Fruit fly (Drosophila melanogaster) whole organism, embryonic: ENCODE results near the gene CG31807.

Experiments used
- B-H2 ChIP-seq: fragments of 200-800 bp; sonication (Bioruptor generic); optimal IDR thresholded peaks from 2 replicates; lab custom pipeline; 2018; ENCODE audit warnings: missing biosample characterization, mild to moderate bottlenecking, missing genetic modification characterization
- BtbVII ChIP-seq: fragments of 200-800 bp; sonication (Bioruptor generic); optimal IDR thresholded peaks from 3 replicates; lab custom pipeline; 2017; ENCODE audit warnings: missing biosample characterization, mild to moderate bottlenecking, missing genetic modification characterization
- CG10366 ChIP-seq: fragments of 200-800 bp; sonication (Bioruptor generic); IDR thresholded peaks from 2 replicates; pipeline ENCODE4 v1.3.6; 2022; ENCODE audit warnings: missing biosample characterization, missing genetic modification characterization
- CG11398 ChIP-seq: fragments of 200-800 bp; sonication (Bioruptor generic); optimal IDR thresholded peaks from 2 replicates; lab custom pipeline; 2016; ENCODE audit warnings: missing biosample characterization, missing genetic modification characterization
- CG13624 ChIP-seq: fragments of 200-800 bp; sonication (Bioruptor generic); optimal IDR thresholded peaks from 2 replicates; lab custom pipeline; 2016; ENCODE audit warnings: missing biosample characterization, missing genetic modification characterization
- CG14441 ChIP-seq: fragments of 200-800 bp; sonication (Bioruptor generic); IDR thresholded peaks from 2 replicates; pipeline ENCODE4 v1.3.6; 2022; ENCODE audit warnings: missing biosample characterization, missing genetic modification characterization
- CG15514 ChIP-seq: fragments of 200-800 bp; sonication (Bioruptor generic); optimal IDR thresholded peaks from 3 replicates; lab custom pipeline; 2017; ENCODE audit warnings: missing biosample characterization, missing genetic modification characterization, mild to moderate bottlenecking, moderate library complexity, missing genetic modification reagents
- CG17829 ChIP-seq: fragments of 200-800 bp; optimal IDR thresholded peaks from 2 replicates; lab custom pipeline; 2019; ENCODE audit warnings: missing biosample characterization, mild to moderate bottlenecking, missing genetic modification characterization, moderate library complexity
- CG18599 ChIP-seq: fragments of 200-800 bp; sonication (Bioruptor generic); optimal IDR thresholded peaks from 3 replicates; lab custom pipeline; 2017; ENCODE audit warnings: missing biosample characterization, missing genetic modification characterization, mild to moderate bottlenecking, moderate library complexity, missing genetic modification reagents
- CG2116 ChIP-seq: fragments of 200-800 bp; sonication (Bioruptor generic); optimal IDR thresholded peaks from 3 replicates; lab custom pipeline; 2018; ENCODE audit warnings: missing biosample characterization, mild to moderate bottlenecking, missing genetic modification characterization
- CG2120 ChIP-seq: fragments of 200-800 bp; sonication (Bioruptor generic); optimal IDR thresholded peaks from 3 replicates; lab custom pipeline; 2016; ENCODE audit warnings: missing biosample characterization, missing genetic modification characterization
- CG2889 ChIP-seq: fragments of 200-800 bp; sonication (Bioruptor generic); IDR thresholded peaks from 3 replicates; pipeline ENCODE4 v1.3.6; 2022; ENCODE audit warnings: missing biosample characterization, missing genetic modification characterization
- CG32772 ChIP-seq: fragments of 200-800 bp; sonication (Bioruptor generic); IDR thresholded peaks from 2 replicates; pipeline ENCODE4 v1.3.6; 2022; ENCODE audit warnings: missing biosample characterization, missing genetic modification characterization
- CG4360 ChIP-seq: fragments of 200-800 bp; sonication (Bioruptor generic); IDR thresholded peaks from 2 replicates; pipeline ENCODE4 v1.3.6; 2022; ENCODE audit warnings: missing biosample characterization, missing genetic modification characterization
- CG6654 ChIP-seq: fragments of 200-800 bp; sonication (Bioruptor generic); optimal IDR thresholded peaks from 2 replicates; lab custom pipeline; 2017; ENCODE audit warnings: missing biosample characterization, mild to moderate bottlenecking, missing genetic modification characterization
- CG7928 ChIP-seq: fragments of 200-800 bp; sonication (Bioruptor generic); optimal IDR thresholded peaks from 2 replicates; lab custom pipeline; 2017; ENCODE audit warnings: missing biosample characterization, mild to moderate bottlenecking, missing genetic modification characterization
- CG8478 ChIP-seq: fragments of >200 bp; optimal IDR thresholded peaks from 2 replicates; lab custom pipeline; 2018
- CG9817 ChIP-seq: fragments of 200-800 bp; sonication (Bioruptor generic); optimal IDR thresholded peaks from 2 replicates; lab custom pipeline; 2018; ENCODE audit warnings: missing biosample characterization, mild to moderate bottlenecking, missing genetic modification characterization, moderate library complexity
- Dll ChIP-seq: fragments of 200-800 bp; sonication (Bioruptor generic); IDR thresholded peaks from 4 replicates; pipeline ENCODE4 v1.3.6; 2022; ENCODE audit warnings: missing biosample characterization, missing genetic modification characterization; ENCODE audit not compliant: partially characterized antibody
- E2f1 ChIP-seq: fragments of 200-800 bp; sonication (Bioruptor generic); IDR thresholded peaks from 2 replicates; pipeline ENCODE4 v1.3.6; 2022; ENCODE audit warnings: missing biosample characterization, missing genetic modification characterization
- HLH3B ChIP-seq: fragments of 200-800 bp; sonication (Bioruptor generic); IDR thresholded peaks from 2 replicates; pipeline ENCODE4 v1.3.6; 2022; ENCODE audit warnings: missing biosample characterization, missing genetic modification characterization
- HLH54F ChIP-seq: fragments of 200-800 bp; sonication (Bioruptor generic); optimal IDR thresholded peaks from 3 replicates; lab custom pipeline; 2016; ENCODE audit warnings: missing biosample characterization, missing genetic modification characterization
- Hand ChIP-seq: fragments of 200-800 bp; sonication (Bioruptor generic); optimal IDR thresholded peaks from 2 replicates; lab custom pipeline; 2017; ENCODE audit warnings: mild to moderate bottlenecking, missing biosample characterization, missing genetic modification reagents, missing genetic modification characterization
- Hmr ChIP-seq: fragments of 200-800 bp; sonication (Bioruptor generic); optimal IDR thresholded peaks from 3 replicates; lab custom pipeline; 2017; ENCODE audit warnings: mild to moderate bottlenecking, missing biosample characterization, missing genetic modification reagents, missing genetic modification characterization
- Meics ChIP-seq: fragments of 200-800 bp; sonication (Bioruptor generic); optimal IDR thresholded peaks from 2 replicates; lab custom pipeline; 2017; ENCODE audit warnings: missing biosample characterization, mild to moderate bottlenecking, missing genetic modification characterization
- Mes4 ChIP-seq: fragments of 200-800 bp; sonication (Bioruptor generic); optimal IDR thresholded peaks from 2 replicates; lab custom pipeline; 2016; ENCODE audit warnings: missing biosample characterization, missing genetic modification characterization
- NK7.1 ChIP-seq: fragments of 200-800 bp; sonication (Bioruptor generic); optimal IDR thresholded peaks from 3 replicates; lab custom pipeline; 2016; ENCODE audit warnings: missing biosample characterization, missing genetic modification characterization
- Optix ChIP-seq: fragments of 200-800 bp; sonication (Bioruptor generic); IDR thresholded peaks from 3 replicates; pipeline ENCODE4 v1.3.6; 2022; ENCODE audit warnings: missing biosample characterization, missing genetic modification characterization
- Ptx1 ChIP-seq: fragments of 200-800 bp; sonication (Bioruptor generic); IDR thresholded peaks from 2 replicates; pipeline ENCODE4 v1.3.6; 2022; ENCODE audit warnings: missing biosample characterization, missing genetic modification characterization
- Xbp1 ChIP-seq: fragments of 200-800 bp; sonication (Bioruptor generic); optimal IDR thresholded peaks from 3 replicates; lab custom pipeline; 2016; ENCODE audit warnings: missing biosample characterization, mild to moderate bottlenecking, missing genetic modification characterization
- YL-1 ChIP-seq: fragments of 200-800 bp; sonication (Bioruptor generic); optimal IDR thresholded peaks from 3 replicates; lab custom pipeline; 2017; ENCODE audit warnings: missing biosample characterization, mild to moderate bottlenecking, missing genetic modification characterization
- br ChIP-seq: fragments of >200 bp; optimal IDR thresholded peaks from 2 replicates; lab custom pipeline; 2017
- cg ChIP-seq: fragments of 200-800 bp; sonication (Bioruptor generic); optimal IDR thresholded peaks from 3 replicates; lab custom pipeline; 2019; ENCODE audit warnings: missing biosample characterization, mild to moderate bottlenecking, missing genetic modification characterization, moderate library complexity
- chinmo ChIP-seq: fragments of 200-800 bp; sonication (Bioruptor generic); IDR thresholded peaks from 4 replicates; pipeline ENCODE4 v1.3.6; 2022; ENCODE audit warnings: missing biosample characterization, missing genetic modification characterization; ENCODE audit not compliant: partially characterized antibody
- ci ChIP-seq: fragments of 200-800 bp; sonication (Bioruptor generic); IDR thresholded peaks from 3 replicates; pipeline ENCODE4 v1.3.6; 2022; ENCODE audit warnings: missing biosample characterization, missing genetic modification characterization
- crol ChIP-seq: fragments of 200-800 bp; sonication (Bioruptor generic); IDR thresholded peaks from 2 replicates; pipeline ENCODE4 v1.3.6; 2022; ENCODE audit warnings: missing biosample characterization, missing genetic modification characterization
- cwo ChIP-seq: fragments of 200-800 bp; sonication (Bioruptor generic); optimal IDR thresholded peaks from 3 replicates; lab custom pipeline; 2017; ENCODE audit warnings: missing biosample characterization, missing genetic modification characterization, mild to moderate bottlenecking, moderate library complexity, missing genetic modification reagents
- dmrt11E ChIP-seq: fragments of 200-800 bp; sonication (Bioruptor generic); optimal IDR thresholded peaks from 3 replicates; lab custom pipeline; 2018; ENCODE audit warnings: missing biosample characterization, mild to moderate bottlenecking, missing genetic modification characterization, moderate library complexity
- exex ChIP-seq: fragments of 200-800 bp; sonication (Bioruptor generic); optimal IDR thresholded peaks from 4 replicates; lab custom pipeline; 2018; ENCODE audit warnings: missing biosample characterization, mild to moderate bottlenecking, missing genetic modification characterization, moderate library complexity
- gce ChIP-seq: fragments of 200-800 bp; sonication (Bioruptor generic); IDR thresholded peaks from 3 replicates; pipeline ENCODE4 v1.3.6; 2022; ENCODE audit warnings: missing biosample characterization, missing genetic modification characterization
- kni ChIP-seq: fragments of 200-800 bp; sonication (Bioruptor generic); optimal IDR thresholded peaks from 3 replicates; lab custom pipeline; 2017; ENCODE audit warnings: mild to moderate bottlenecking, missing biosample characterization, missing genetic modification reagents, missing genetic modification characterization
- nerfin-2 ChIP-seq: fragments of 200-800 bp; sonication (Bioruptor generic); IDR thresholded peaks from 2 replicates; pipeline ENCODE4 v1.3.6; 2022; ENCODE audit warnings: missing biosample characterization, missing genetic modification characterization; ENCODE audit not compliant: partially characterized antibody
- pnt ChIP-seq: fragments of 200-800 bp; sonication (Bioruptor generic); optimal IDR thresholded peaks from 3 replicates; lab custom pipeline; 2016; ENCODE audit warnings: missing biosample characterization, missing genetic modification characterization
- pum ChIP-seq: fragments of 200-800 bp; sonication (Bioruptor generic); optimal IDR thresholded peaks from 2 replicates; lab custom pipeline; 2016; ENCODE audit warnings: missing biosample characterization, missing genetic modification characterization
- salm ChIP-seq: fragments of 200-800 bp; sonication (Bioruptor generic); optimal IDR thresholded peaks from 2 replicates; lab custom pipeline; 2018; ENCODE audit warnings: missing biosample characterization, mild to moderate bottlenecking, missing genetic modification characterization
- slbo ChIP-seq: fragments of 200-800 bp; sonication (Bioruptor generic); IDR thresholded peaks from 2 replicates; pipeline ENCODE4 v1.3.6; 2022; ENCODE audit warnings: missing biosample characterization, missing genetic modification characterization
- slp2 ChIP-seq: fragments of 200-800 bp; sonication (Bioruptor generic); optimal IDR thresholded peaks from 2 replicates; lab custom pipeline; 2016; ENCODE audit warnings: missing biosample characterization, missing genetic modification characterization
- sna ChIP-seq: fragments of 200-800 bp; sonication (Bioruptor generic); IDR thresholded peaks from 2 replicates; pipeline ENCODE4 v1.3.6; 2022; ENCODE audit warnings: missing biosample characterization, missing genetic modification characterization; ENCODE audit not compliant: partially characterized antibody
- tna ChIP-seq: fragments of 200-800 bp; sonication (Bioruptor generic); IDR thresholded peaks from 2 replicates; pipeline ENCODE4 v1.3.6; 2022; ENCODE audit warnings: missing biosample characterization, missing genetic modification characterization; ENCODE audit not compliant: partially characterized antibody
- vvl ChIP-seq: fragments of 200-800 bp; sonication (Bioruptor generic); IDR thresholded peaks from 2 replicates; pipeline ENCODE4 v1.3.6; 2022; ENCODE audit warnings: missing biosample characterization, missing genetic modification characterization
- zen2 ChIP-seq: fragments of 200-800 bp; sonication (Bioruptor generic); IDR thresholded peaks from 3 replicates; pipeline ENCODE4 v1.3.6; 2022; ENCODE audit warnings: missing biosample characterization, missing genetic modification characterization; ENCODE audit not compliant: partially characterized antibody
- zfh1 ChIP-seq: fragments of 200-800 bp; sonication (Bioruptor generic); IDR thresholded peaks from 3 replicates; pipeline ENCODE4 v1.3.6; 2022; ENCODE audit warnings: missing biosample characterization, missing genetic modification characterization

CG31807 gene

DNA sequence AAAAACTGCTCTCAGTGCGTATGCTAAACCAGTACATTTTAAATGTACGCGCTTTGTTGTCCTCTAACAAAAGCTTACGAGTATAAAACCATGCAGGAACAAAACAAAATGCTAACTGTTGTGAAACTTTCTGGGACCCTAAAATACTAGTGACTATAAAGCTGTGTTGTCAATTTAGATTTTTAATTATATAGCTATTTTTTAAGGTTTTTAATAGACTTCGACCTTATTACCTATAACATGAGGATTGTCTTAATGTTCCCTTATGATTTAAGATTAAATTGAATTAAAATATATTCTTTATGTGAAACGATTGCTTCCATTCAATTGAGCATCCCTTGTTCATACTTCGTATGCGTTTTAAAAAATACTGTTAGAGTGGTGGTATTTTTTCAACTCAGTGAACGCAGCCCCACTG lies 27.1 kb downstream of the CG31807 start (continued):
- TF ChIP-seq vvl (GFP tag; lab: Robert Waterston, UW) = peak; percentile 79
- no peak for TF ChIP-seq exex
- TF ChIP-seq CG2120 = peak; percentile 80
- no peak for TF ChIP-seq cg (GFP tag; lab: Kevin White, UChicago)
- no peak for TF ChIP-seq CG6654 (GFP tag; lab: Kevin White, UChicago)
- TF ChIP-seq slbo (GFP tag; lab: Robert Waterston, UW) = peak; percentile 91
- peak; percentile 65; the same call in 1 of the 3 replicates for TF ChIP-seq ci (GFP tag; lab: Robert Waterston, UW)
- TF ChIP-seq Mes4 = no peak
- TF ChIP-seq CG2889 (GFP tag; lab: Robert Waterston, UW) = 0 out of 3 replicates have a peak, but pooled peaks have one; percentile 57
- TF ChIP-seq CG4360 (GFP tag; lab: Robert Waterston, UW) = no peak
- TF ChIP-seq YL-1 (GFP tag; lab: Kevin White, UChicago) = peak; percentile 35
- peak; percentile 19 for TF ChIP-seq CG13624 (GFP tag; lab: Kevin White, UChicago)
- TF ChIP-seq HLH3B (GFP tag; lab: Robert Waterston, UW) = peak; percentile 80
- TF ChIP-seq CG8478 (lab: Kevin White, UChicago) = no peak
- TF ChIP-seq Hand (GFP tag; lab: Kevin White, UChicago) = no peak
- peak; percentile 10 for TF ChIP-seq slp2 (GFP tag; lab: Kevin White, UChicago)
- peak; percentile 61 for TF ChIP-seq dmrt11E
- TF ChIP-seq Optix (GFP tag; lab: Robert Waterston, UW) = no peak
- peak; percentile 72 for TF ChIP-seq CG9817
- TF ChIP-seq br = no peak
- no peak for TF ChIP-seq chinmo (GFP tag; lab: Robert Waterston, UW)
- peak; percentile 72 for TF ChIP-seq CG14441 (GFP tag; lab: Robert Waterston, UW)
- no peak for TF ChIP-seq crol (GFP tag; lab: Robert Waterston, UW)
- TF ChIP-seq cwo (GFP tag; lab: Kevin White, UChicago) = no peak
- peak; percentile 73 for TF ChIP-seq CG32772
- TF ChIP-seq kni (GFP tag; lab: Kevin White, UChicago) = no peak
- peak; percentile 70 for TF ChIP-seq CG10366 (GFP tag; lab: Robert Waterston, UW)
- no peak for TF ChIP-seq zen2 (GFP tag; lab: Robert Waterston, UW)
- no peak for TF ChIP-seq sna (GFP tag; lab: Robert Waterston, UW)
- peak; percentile 52 for TF ChIP-seq CG2116
- no peak for TF ChIP-seq pum (GFP tag; lab: Kevin White, UChicago)
- no peak for TF ChIP-seq BtbVII
- TF ChIP-seq E2f1 (GFP tag; lab: Robert Waterston, UW) = peak; percentile 70
- no peak for TF ChIP-seq gce (GFP tag; lab: Robert Waterston, UW)
- peak; percentile 75 for TF ChIP-seq Xbp1 (GFP tag; lab: Kevin White, UChicago)
- no peak for TF ChIP-seq B-H2 (GFP tag; lab: Kevin White, UChicago)
- TF ChIP-seq CG18599 (GFP tag; lab: Kevin White, UChicago) = no peak
- TF ChIP-seq Dll (GFP tag; lab: Robert Waterston, UW) = no peak
- TF ChIP-seq tna = no peak
- TF ChIP-seq Hmr = peak; percentile 62
- TF ChIP-seq NK7.1 = no peak
- peak; percentile 82 for TF ChIP-seq CG17829
- TF ChIP-seq Ptx1 (GFP tag; lab: Robert Waterston, UW) = peak; percentile 91
- no peak for TF ChIP-seq nerfin-2
- peak; percentile 55 for TF ChIP-seq CG15514 (GFP tag; lab: Kevin White, UChicago)
- TF ChIP-seq CG7928 = peak; percentile 30
- peak; percentile 45 for TF ChIP-seq HLH54F
- TF ChIP-seq Meics (GFP tag; lab: Kevin White, UChicago) = no peak
- peak; percentile 74; the same call in 2 of the 3 replicates for TF ChIP-seq zfh1 (GFP tag; lab: Robert Waterston, UW)
- no peak for TF ChIP-seq salm (tag; lab: Kevin White, UChicago)
- no peak for TF ChIP-seq CG11398 (GFP tag; lab: Kevin White, UChicago)
- no peak for TF ChIP-seq pnt (GFP tag; lab: Kevin White, UChicago)
